Worm (Caenorhabditis elegans) whole organism, L4 larva: ENCODE measurements around the gene T28D9.16.

Experiments
- F37D6.2 ChIP-seq: sonication (generic microtip); optimal IDR thresholded peaks from 2 replicates; lab custom pipeline; 2016; ENCODE audit warnings: mild to moderate bottlenecking, missing genetic modification characterization, missing compliant biosample characterization
- F44E2.7 ChIP-seq: fragments of 200-800 bp; sonication (Bioruptor generic); IDR thresholded peaks from 2 replicates; pipeline ENCODE4 v2.1.2; 2022; ENCODE audit warnings: missing genetic modification characterization, missing compliant biosample characterization
- T26A8.4 ChIP-seq: fragments of 200-800 bp; sonication (Bioruptor generic); IDR thresholded peaks from 2 replicates; pipeline ENCODE4 v1.3.6; 2022; ENCODE audit warnings: missing genetic modification characterization, missing compliant biosample characterization
- Y5F2A.4 ChIP-seq: fragments of 200-800 bp; sonication (Bioruptor generic); optimal IDR thresholded peaks from 2 replicates; lab custom pipeline; 2018; ENCODE audit warnings: mild to moderate bottlenecking, missing genetic modification characterization, missing compliant biosample characterization
- ctbp-1 ChIP-seq: fragments of 200-800 bp; sonication (Bioruptor generic); IDR thresholded peaks from 2 replicates; pipeline ENCODE4 v1.3.6; 2022; ENCODE audit warnings: missing genetic modification reagents, missing genetic modification characterization, missing compliant biosample characterization
- daf-12 ChIP-seq: fragments of 150-350 bp; optimal IDR thresholded peaks from 2 replicates; lab custom pipeline; 2014; ENCODE audit warnings: missing biosample characterization, missing genetic modification reagents, missing genetic modification characterization
- daf-16 ChIP-seq, 3 experiments: sonication (generic microtip); optimal IDR thresholded peaks; 2 replicates each; lab custom pipeline; 2016 to 2017; ENCODE audit warnings: missing genetic modification characterization in 3 of 3, missing genetic modification reagents in 3 of 3, mild to moderate bottlenecking in 2 of 3, missing compliant biosample characterization in 2 of 3, missing biosample characterization in 1 of 3, moderate library complexity in 1 of 3
- dmd-9 ChIP-seq: fragments of 200-800 bp; sonication (Bioruptor generic); IDR thresholded peaks from 2 replicates; pipeline ENCODE4 v1.3.6; 2022; ENCODE audit warnings: missing genetic modification reagents, missing genetic modification characterization, missing compliant biosample characterization
- dve-1 ChIP-seq: sonication (generic microtip); optimal IDR thresholded peaks from 2 replicates; lab custom pipeline; 2017; ENCODE audit warnings: antibody characterized with exemption, mild to moderate bottlenecking, missing genetic modification characterization, missing compliant biosample characterization; ENCODE audit not compliant: insufficient read depth
- lin-38 ChIP-seq: fragments of 200-800 bp; sonication (Bioruptor generic); IDR thresholded peaks from 2 replicates; pipeline ENCODE4 v1.3.6; 2022; ENCODE audit warnings: missing genetic modification reagents, missing genetic modification characterization, missing compliant biosample characterization
- mxl-3 ChIP-seq: fragments of 200-800 bp; sonication (Bioruptor generic); optimal IDR thresholded peaks from 2 replicates; lab custom pipeline; 2018; ENCODE audit warnings: mild to moderate bottlenecking, missing genetic modification characterization, missing compliant biosample characterization
- nhr-102 ChIP-seq: sonication (generic microtip); optimal IDR thresholded peaks from 2 replicates; lab custom pipeline; 2016; ENCODE audit warnings: mild to moderate bottlenecking, missing genetic modification characterization, moderate library complexity, missing compliant biosample characterization
- nhr-48 ChIP-seq: sonication (generic microtip); optimal IDR thresholded peaks from 2 replicates; lab custom pipeline; 2016; ENCODE audit warnings: mild to moderate bottlenecking, missing genetic modification characterization, missing compliant biosample characterization
- nhr-6 ChIP-seq: fragments of 150-350 bp; optimal IDR thresholded peaks from 2 replicates; lab custom pipeline; 2014; ENCODE audit warnings: missing biosample characterization, missing genetic modification characterization
- rbr-2 ChIP-seq: sonication (generic microtip); optimal IDR thresholded peaks from 2 replicates; lab custom pipeline; 2016; ENCODE audit warnings: missing genotype, missing genetic modification characterization, missing compliant biosample characterization
- unc-62 ChIP-seq, 3 experiments: fragments of 150-350 bp in 1 of 3; sonication (generic microtip); optimal IDR thresholded peaks in 2 of 3; peaks in 1 of 3; 1 replicate in 1 of 3; 2 replicates in 2 of 3; lab custom pipeline; 2014 to 2017; ENCODE audit warnings: missing biosample characterization in 3 of 3, missing genetic modification characterization in 3 of 3, missing genetic modification reagents in 3 of 3, missing genotype in 1 of 3

The T28D9.16 gene

DNA sequence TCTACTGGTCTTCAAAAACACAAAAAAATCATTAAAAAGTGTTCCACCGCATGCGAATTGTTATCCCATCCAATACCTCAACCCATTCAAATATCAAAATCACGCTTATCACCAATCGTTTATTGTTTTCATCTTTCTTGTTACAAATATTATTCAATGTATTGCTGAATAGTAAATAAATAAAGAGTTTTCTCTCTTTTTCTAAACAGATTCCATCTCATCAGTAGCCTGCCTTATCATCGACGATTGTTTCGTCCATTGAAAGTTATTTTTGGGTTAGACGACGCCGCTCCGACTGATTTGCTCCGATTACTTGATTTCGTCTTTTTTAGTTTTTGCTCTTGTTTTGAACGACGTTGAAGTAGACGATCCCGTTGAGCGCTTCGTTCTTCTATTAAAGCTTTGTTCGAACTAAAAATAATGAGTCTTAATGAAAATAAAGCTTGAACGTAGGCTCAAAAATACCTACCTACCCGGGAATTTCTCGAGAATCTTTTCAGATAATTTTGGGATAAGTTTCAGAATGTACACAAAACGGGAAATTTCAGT, 50.7 kb downstream of the T28D9.16 start:
- TF ChIP-seq nhr-48, result no peak
- no peak for TF ChIP-seq F37D6.2 (tag; lab: Kevin White, UChicago)
- no peak for TF ChIP-seq ctbp-1 (GFP tag; lab: Robert Waterston, UW)
- peak; percentile 52 for TF ChIP-seq nhr-102 (tag; lab: Kevin White, UChicago)
- no peak for TF ChIP-seq daf-12 (tag; lab: Kevin White, UChicago)
- peak; percentile 7 for TF ChIP-seq dve-1 (tag; lab: Kevin White, UChicago)
- no peak for TF ChIP-seq T26A8.4 (GFP tag; lab: Robert Waterston, UW)
- no peak for TF ChIP-seq dmd-9 (GFP tag; lab: Robert Waterston, UW)
- no peak for TF ChIP-seq rbr-2
- TF ChIP-seq unc-62 (GFP tag; optimal IDR thresholded peaks at IDR 0.05 in 1 of 2; lab: Kevin White, UChicago), result peak in 1 of 2 experiments; percentile 10
- TF ChIP-seq unc-62 (tag; optimal IDR thresholded peaks at IDR 0.05; lab: Kevin White, UChicago), result no peak
- TF ChIP-seq F44E2.7 (GFP tag; lab: Robert Waterston, UW), result no peak
- TF ChIP-seq nhr-6, result no peak
- TF ChIP-seq mxl-3 (GFP tag; lab: Kevin White, UChicago), result no peak
- TF ChIP-seq daf-16 (GFP tag; optimal IDR thresholded peaks at IDR 0.05; lab: Kevin White, UChicago), result no peak
- peak; percentile 91 for TF ChIP-seq daf-16 (tag; optimal IDR thresholded peaks at IDR 0.05; lab: Kevin White, UChicago)
- no peak for TF ChIP-seq Y5F2A.4
- TF ChIP-seq lin-38 (GFP tag; lab: Robert Waterston, UW), result peak; percentile 34; the same call in 1 of the 2 replicates
- TF ChIP-seq, all 104 proteins: peak for 5
